Fruit fly (Drosophila melanogaster): ENCODE data around the gene bip1.

The bip1 gene

DNA sequence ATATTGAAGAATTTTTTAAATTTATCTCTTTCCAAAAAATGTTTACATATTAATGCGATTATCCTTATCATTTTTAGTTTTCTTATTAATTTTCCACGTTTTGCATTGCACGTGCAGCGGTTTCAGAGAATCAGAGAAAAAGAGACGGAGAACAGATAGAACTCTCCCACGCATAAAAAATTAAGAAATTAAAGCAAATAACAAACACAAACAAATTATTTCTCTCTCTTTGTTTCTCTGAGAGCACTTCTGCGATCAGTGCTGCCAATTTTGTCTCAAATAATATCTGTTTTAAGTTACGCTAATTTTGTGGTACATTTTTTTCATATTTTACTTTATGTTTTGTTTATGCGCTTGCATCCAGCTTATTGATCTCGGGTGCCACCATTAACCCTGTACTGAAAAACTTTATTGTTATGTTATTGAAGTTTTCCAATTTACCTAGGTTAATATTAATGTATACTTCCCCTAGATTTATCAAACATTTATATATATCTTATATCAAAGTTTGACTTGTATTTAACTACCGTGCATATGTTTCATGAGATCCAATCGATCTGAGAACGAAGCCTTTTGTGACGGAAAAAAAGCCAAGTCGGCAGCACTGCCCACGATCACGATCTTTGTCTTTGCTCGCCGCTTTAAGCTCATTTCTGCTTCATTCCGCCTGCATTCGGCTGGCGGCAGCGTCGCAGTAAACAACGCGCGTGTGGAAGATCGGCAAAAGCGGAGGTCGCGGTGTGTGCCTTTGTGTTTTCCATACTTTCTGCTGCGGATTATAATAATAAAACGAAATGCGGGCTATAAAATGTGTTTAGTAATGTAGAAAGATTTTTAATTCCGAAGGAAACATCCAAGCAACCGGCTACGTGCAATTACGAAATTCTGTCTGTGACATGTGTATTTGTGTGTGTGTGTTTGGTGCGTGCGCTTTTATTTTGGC lies 5.0 kb upstream of the bip1 start, which contains the start of gene Sarm (continued):
- TF ChIP-seq hth (optimal IDR thresholded peaks at IDR 0.05) (no peak), MBD-R2 (GFP tag; IDR thresholded peaks at IDR 0.05) (0 out of 2 replicates have a peak, but pooled peaks have one; percentile 16), Atf3 (GFP tag; optimal IDR thresholded peaks at IDR 0.05) (no peak), CG12391 (tag; optimal IDR thresholded peaks at IDR 0.05) (peak; percentile 59), CG17361 (GFP tag; IDR thresholded peaks at IDR 0.05) (peak; percentile 83), CG16779 (GFP tag; IDR thresholded peaks at IDR 0.05) (no peak), Bteb2 (GFP tag; optimal IDR thresholded peaks at IDR 0.05) (no peak), CG4328 (GFP tag; optimal IDR thresholded peaks at IDR 0.05) (peak; percentile 37), ind (GFP tag; optimal IDR thresholded peaks at IDR 0.05) (peak; percentile 40), CG3726 (GFP tag; IDR thresholded peaks at IDR 0.05) (no peak), CG9727 (GFP tag; optimal IDR thresholded peaks at IDR 0.05) (peak; percentile 3), CG2875 (GFP tag; optimal IDR thresholded peaks at IDR 0.05) (peak; percentile 34), CG12236 (GFP tag; optimal IDR thresholded peaks at IDR 0.05) (no peak), ato (GFP tag; IDR thresholded peaks at IDR 0.05; ENCODE audit: partially characterized antibody) (no peak), psq (GFP tag; optimal IDR thresholded peaks at IDR 0.05) (no peak), CG9215 (GFP tag; IDR thresholded peaks at IDR 0.05) (no peak), Hr51 (GFP tag; optimal IDR thresholded peaks at IDR 0.05) (peak in 1 of 2 experiments; percentile 67), mld (GFP tag; IDR thresholded peaks at IDR 0.05; ENCODE audit: partially characterized antibody) (no peak), CG2199 (GFP tag; IDR thresholded peaks at IDR 0.05) (0 out of 3 replicates have a peak, but pooled peaks have one; percentile 48), CG9609 (GFP tag; optimal IDR thresholded peaks at IDR 0.05) (no peak), Sox102F (GFP tag; optimal IDR thresholded peaks at IDR 0.05) (peak; percentile 39), fu2 (GFP tag; optimal IDR thresholded peaks at IDR 0.05) (no peak), Vsx1 (GFP tag; optimal IDR thresholded peaks at IDR 0.05) (peak; percentile 15), Ptx1 (GFP tag; IDR thresholded peaks at IDR 0.05) (no peak), bowl (GFP tag; IDR thresholded peaks at IDR 0.05) (no peak), bcd (GFP tag; optimal IDR thresholded peaks at IDR 0.05) (peak; percentile 55), CG13424 (tag; optimal IDR thresholded peaks at IDR 0.05) (peak; percentile 66), Sry-δ (GFP tag; optimal IDR thresholded peaks at IDR 0.05) (no peak), sqz (GFP tag; optimal IDR thresholded peaks at IDR 0.05) (no peak), pita (GFP tag; optimal IDR thresholded peaks at IDR 0.05) (no peak), CG34224 (GFP tag; IDR thresholded peaks at IDR 0.05; ENCODE audit: partially characterized antibody) (no peak), CG2678 (tag; optimal IDR thresholded peaks at IDR 0.05) (peak; percentile 63), trem (tag; optimal IDR thresholded peaks at IDR 0.05) (no peak), CG7928 (GFP tag; optimal IDR thresholded peaks at IDR 0.05) (no peak), Xbp1 (GFP tag; optimal IDR thresholded peaks at IDR 0.05) (peak; percentile 47), CG10274 (GFP tag; optimal IDR thresholded peaks at IDR 0.05) (peak; percentile 40), repo (GFP tag; optimal IDR thresholded peaks at IDR 0.05) (no peak), tin (GFP tag; optimal IDR thresholded peaks at IDR 0.05) (no peak), HmgZ (tag; optimal IDR thresholded peaks at IDR 0.05) (peak; percentile 56), usp (GFP tag; optimal IDR thresholded peaks at IDR 0.05) (no peak), gro (GFP tag; optimal IDR thresholded peaks at IDR 0.05) (no peak), slp2 (GFP tag; optimal IDR thresholded peaks at IDR 0.05) (no peak), Mes4 (GFP tag; optimal IDR thresholded peaks at IDR 0.05) (no peak), Scr (GFP tag; IDR thresholded peaks at IDR 0.05; ENCODE audit: partially characterized antibody) (no peak), PHDP (tag; optimal IDR thresholded peaks at IDR 0.05) (peak; percentile 60), CG7556 (GFP tag; optimal IDR thresholded peaks at IDR 0.05) (peak; percentile 73), btn (GFP tag; optimal IDR thresholded peaks at IDR 0.05) (no peak), tup (GFP tag; optimal IDR thresholded peaks at IDR 0.05) (no peak), ATbp (GFP tag; optimal IDR thresholded peaks at IDR 0.05) (peak; percentile 41)
